Worm (Caenorhabditis elegans): ENCODE measurements around the gene F54D10.4.
A peak's percentile ranks its signal among the peaks of the same experiment; 100 is the strongest.

ce11 chrII:3815445-3816208 lies 8.8 kb upstream of the F54D10.4 start:
- TF ChIP-seq unc-55 (GFP tag; optimal IDR thresholded peaks at IDR 0.05), result no peak
- TF ChIP-seq hlh-30 (tag; optimal IDR thresholded peaks at IDR 0.05; ENCODE audit: insufficient read depth), result no peak
- TF ChIP-seq syd-9 (tag; optimal IDR thresholded peaks at IDR 0.05), result no peak
- TF ChIP-seq ztf-16 (tag; optimal IDR thresholded peaks at IDR 0.05), result no peak
- peak; percentile 33 for TF ChIP-seq elt-2 (tag; optimal IDR thresholded peaks at IDR 0.05)
- TF ChIP-seq pqm-1 (tag; optimal IDR thresholded peaks at IDR 0.05), result no peak
- TF ChIP-seq rnt-1 (tag; optimal IDR thresholded peaks at IDR 0.05), result no peak
- no peak for TF ChIP-seq ets-4 (tag; optimal IDR thresholded peaks at IDR 0.05)
- no peak for TF ChIP-seq lin-11 (tag; optimal IDR thresholded peaks at IDR 0.05)
- TF ChIP-seq unc-86 (tag; optimal IDR thresholded peaks at IDR 0.05), result no peak
- TF ChIP-seq ama-1 (optimal IDR thresholded peaks at IDR 0.05), result no peak
- TF ChIP-seq ref-2 (tag; optimal IDR thresholded peaks at IDR 0.05), result no peak
- TF ChIP-seq C38D4.7 (GFP tag; optimal IDR thresholded peaks at IDR 0.05), result no peak
- TF ChIP-seq ceh-9 (tag; optimal IDR thresholded peaks at IDR 0.05), result no peak

Measured in whole organism, late embryonic.